Fruit fly (Drosophila melanogaster): Measurements from ENCODE around the gene betaggt-I.

dm6 chr2L:4949453-4950045 lies 4.2 kb downstream of the betaggt-I start, which contains the start of gene jet:
- TF ChIP-seq h (optimal IDR thresholded peaks at IDR 0.05) (no peak), psq (optimal IDR thresholded peaks at IDR 0.05) (no peak), ttk (optimal IDR thresholded peaks at IDR 0.05) (no peak), insv (optimal IDR thresholded peaks at IDR 0.05) (no peak)

Measured in Kc167 (cell line).